Worm (Caenorhabditis elegans) whole organism, L4 larva: ENCODE data around the gene cutl-2.

Experiments used
- ZK546.5 ChIP-seq, 2 experiments: sonication (generic microtip); optimal IDR thresholded peaks; 2 replicates each; lab custom pipeline; 2017; ENCODE audit warnings: missing biosample characterization in 2 of 2, missing genetic modification characterization in 2 of 2
- ctbp-1 ChIP-seq: fragments of 200-800 bp; sonication (Bioruptor generic); IDR thresholded peaks from 2 replicates; pipeline ENCODE4 v1.3.6; 2022; ENCODE audit warnings: missing genetic modification reagents, missing genetic modification characterization, missing compliant biosample characterization
- daf-16 ChIP-seq, 3 experiments: sonication (generic microtip); optimal IDR thresholded peaks; 2 replicates each; lab custom pipeline; 2016 to 2017; ENCODE audit warnings: missing genetic modification characterization in 3 of 3, missing genetic modification reagents in 3 of 3, mild to moderate bottlenecking in 2 of 3, missing compliant biosample characterization in 2 of 3, missing biosample characterization in 1 of 3, moderate library complexity in 1 of 3
- lin-39 ChIP-seq: fragments of 150-350 bp; optimal IDR thresholded peaks from 2 replicates; lab custom pipeline; 2014; ENCODE audit warnings: missing biosample characterization, missing genetic modification reagents, missing genetic modification characterization
- nhr-11 ChIP-seq: fragments of 150-350 bp; optimal IDR thresholded peaks from 2 replicates; lab custom pipeline; 2014; ENCODE audit warnings: missing biosample characterization, missing genetic modification characterization
- pha-4 ChIP-seq, 2 experiments: fragments of 150-350 bp in 1 of 2; fragments of 200-800 bp in 1 of 2; sonication (Bioruptor generic) in 1 of 2; IDR thresholded peaks in 1 of 2; optimal IDR thresholded peaks in 1 of 2; 2 replicates each; pipeline versions ENCODE4 v1.3.6 to Lab custom; 2014 to 2022; ENCODE audit warnings: missing genetic modification characterization in 2 of 2, missing genetic modification reagents in 2 of 2, missing biosample characterization in 1 of 2, missing compliant biosample characterization in 1 of 2
- pqm-1 ChIP-seq: sonication (generic microtip); optimal IDR thresholded peaks from 2 replicates; lab custom pipeline; 2017; ENCODE audit warnings: missing biosample characterization, missing genetic modification characterization
- skn-1 ChIP-seq: fragments of 150-350 bp; optimal IDR thresholded peaks from 2 replicates; lab custom pipeline; 2014; ENCODE audit warnings: missing biosample characterization, missing genetic modification characterization

DNA sequence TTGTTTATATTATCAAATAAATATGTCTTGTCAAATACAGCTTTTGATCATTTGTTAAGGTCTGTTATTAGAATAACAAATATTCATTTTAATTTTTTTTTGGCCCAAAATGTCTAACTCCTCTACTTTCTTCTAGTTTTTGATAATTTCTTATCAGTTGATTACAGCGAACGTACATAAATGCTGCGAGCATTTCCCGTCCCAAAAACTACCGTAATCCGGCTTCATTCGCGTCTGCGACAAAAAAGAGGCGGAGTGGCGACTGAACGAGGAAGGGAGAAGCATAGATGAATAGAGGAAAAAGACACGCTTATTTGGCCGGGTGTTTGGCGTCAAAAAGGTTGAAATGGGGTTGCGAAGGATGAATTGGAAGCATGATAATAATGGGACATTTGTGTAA, 16.1 kb upstream of the cutl-2 start:
- TF ChIP-seq pha-4 (GFP tag; IDR thresholded peaks at IDR 0.05; lab: Robert Waterston, UW) (no peak), pha-4 (tag; optimal IDR thresholded peaks at IDR 0.05; lab: Kevin White, UChicago) (no peak), skn-1 (no peak), daf-16 (GFP tag; optimal IDR thresholded peaks at IDR 0.05; lab: Kevin White, UChicago) (peak in 1 of 2 experiments; percentile 24), daf-16 (tag; optimal IDR thresholded peaks at IDR 0.05; lab: Kevin White, UChicago) (peak; percentile 87), nhr-11 (tag; lab: Kevin White, UChicago) (no peak), ctbp-1 (GFP tag; lab: Robert Waterston, UW) (no peak), ZK546.5 (tag; optimal IDR thresholded peaks at IDR 0.05; lab: Kevin White, UChicago) (no peak), pqm-1 (tag; lab: Kevin White, UChicago) (peak; percentile 90), lin-39 (tag; lab: Kevin White, UChicago) (no peak)
